Fruit fly (Drosophila melanogaster) whole organism, embryonic: Measurements from ENCODE around the gene CG5390.
A peak's percentile ranks its signal among the peaks of the same experiment; 100 is the strongest.

ENCODE experiments used
- Adf1 ChIP-seq: fragments of 200-800 bp; sonication (Bioruptor generic); IDR thresholded peaks from 2 replicates; pipeline ENCODE4 v1.3.6; 2022; ENCODE audit warnings: missing biosample characterization, missing genetic modification characterization
- Asciz ChIP-seq: fragments of 200-800 bp; sonication (Bioruptor generic); optimal IDR thresholded peaks from 2 replicates; lab custom pipeline; 2017; ENCODE audit warnings: missing biosample characterization, mild to moderate bottlenecking, missing genetic modification characterization, missing genetic modification reagents
- Bgb ChIP-seq: fragments of 200-800 bp; sonication (Bioruptor generic); IDR thresholded peaks from 2 replicates; pipeline ENCODE4 v1.3.6; 2022; ENCODE audit warnings: missing biosample characterization, missing genetic modification characterization; ENCODE audit not compliant: partially characterized antibody
- CG10979 ChIP-seq: fragments of 200-800 bp; sonication (Bioruptor generic); optimal IDR thresholded peaks from 2 replicates; lab custom pipeline; 2018; ENCODE audit warnings: missing biosample characterization, mild to moderate bottlenecking, missing genetic modification characterization, moderate library complexity
- CG11456 ChIP-seq: fragments of 200-800 bp; sonication (Bioruptor generic); IDR thresholded peaks from 3 replicates; pipeline ENCODE4 v1.3.6; 2022; ENCODE audit warnings: missing biosample characterization, missing genetic modification characterization
- CG13296 ChIP-seq: fragments of 200-800 bp; sonication (Bioruptor generic); optimal IDR thresholded peaks from 3 replicates; lab custom pipeline; 2018; ENCODE audit warnings: missing biosample characterization, mild to moderate bottlenecking, missing genetic modification characterization
- CG14965 ChIP-seq: fragments of 200-800 bp; sonication (Bioruptor generic); optimal IDR thresholded peaks from 2 replicates; lab custom pipeline; 2016; ENCODE audit warnings: missing biosample characterization, missing genetic modification characterization, borderline replicate concordance
- CG16813 ChIP-seq: fragments of 200-800 bp; sonication (Bioruptor generic); IDR thresholded peaks from 3 replicates; pipeline ENCODE4 v1.3.6; 2022; ENCODE audit warnings: missing biosample characterization, missing genetic modification characterization; ENCODE audit not compliant: partially characterized antibody
- CG2129 ChIP-seq: fragments of 200-800 bp; sonication (Bioruptor generic); IDR thresholded peaks from 2 replicates; pipeline ENCODE4 v1.3.6; 2022; ENCODE audit warnings: missing biosample characterization, missing genetic modification characterization; ENCODE audit not compliant: partially characterized antibody
- CG3065 ChIP-seq: fragments of 200-800 bp; sonication (Bioruptor generic); optimal IDR thresholded peaks from 2 replicates; lab custom pipeline; 2016; ENCODE audit warnings: missing biosample characterization, missing genetic modification characterization
- CG3995 ChIP-seq: fragments of 200-800 bp; sonication (Bioruptor generic); optimal IDR thresholded peaks from 3 replicates; lab custom pipeline; 2016; ENCODE audit warnings: missing biosample characterization, missing genetic modification characterization
- CG4282 ChIP-seq: fragments of 200-800 bp; sonication (Bioruptor generic); optimal IDR thresholded peaks from 2 replicates; lab custom pipeline; 2016; ENCODE audit warnings: missing biosample characterization, missing genetic modification characterization
- CG4707 ChIP-seq: fragments of 200-800 bp; sonication (Bioruptor generic); optimal IDR thresholded peaks from 2 replicates; lab custom pipeline; 2018; ENCODE audit warnings: missing biosample characterization, mild to moderate bottlenecking, missing genetic modification characterization, moderate library complexity
- CG6175 ChIP-seq: fragments of 200-800 bp; sonication (Bioruptor generic); IDR thresholded peaks from 3 replicates; pipeline ENCODE4 v1.3.6; 2022; ENCODE audit warnings: missing biosample characterization, missing genetic modification characterization
- CG6791 ChIP-seq: fragments of 200-800 bp; sonication (Bioruptor generic); IDR thresholded peaks from 3 replicates; pipeline ENCODE4 v1.3.6; 2022; ENCODE audit warnings: missing biosample characterization, missing genetic modification characterization; ENCODE audit not compliant: partially characterized antibody
- CG8478 ChIP-seq: fragments of >200 bp; optimal IDR thresholded peaks from 2 replicates; lab custom pipeline; 2018
- CG9215 ChIP-seq: fragments of 200-800 bp; sonication (Bioruptor generic); IDR thresholded peaks from 2 replicates; pipeline ENCODE4 v1.3.6; 2022; ENCODE audit warnings: missing biosample characterization, missing genetic modification characterization
- CG9876 ChIP-seq: fragments of 200-800 bp; sonication (Bioruptor generic); optimal IDR thresholded peaks from 2 replicates; lab custom pipeline; 2016; ENCODE audit warnings: missing biosample characterization, missing genetic modification characterization
- Doc3 ChIP-seq: fragments of 200-800 bp; sonication (Bioruptor generic); IDR thresholded peaks from 3 replicates; pipeline ENCODE4 v1.3.6; 2022; ENCODE audit warnings: missing biosample characterization, missing genetic modification characterization; ENCODE audit not compliant: partially characterized antibody
- E2f2 ChIP-seq: fragments of 200-800 bp; sonication (Bioruptor generic); IDR thresholded peaks from 2 replicates; pipeline ENCODE4 v1.3.6; 2022; ENCODE audit warnings: missing biosample characterization, missing genetic modification characterization
- ERR ChIP-seq: fragments of 200-800 bp; sonication (Bioruptor generic); optimal IDR thresholded peaks from 2 replicates; lab custom pipeline; 2016; ENCODE audit warnings: missing biosample characterization, missing genetic modification characterization
- Eip74EF ChIP-seq, 2 experiments: fragments of 200-800 bp in 1 of 2; fragments of >200 bp in 1 of 2; sonication (Bioruptor generic) in 1 of 2; optimal IDR thresholded peaks; 2 replicates each; lab custom pipeline; 2017 to 2019; ENCODE audit warnings: missing biosample characterization in 2 of 2, missing genetic modification characterization in 2 of 2, mild to moderate bottlenecking in 1 of 2, moderate library complexity in 1 of 2
- Elba2 ChIP-seq: fragments of 200-800 bp; sonication (Bioruptor generic); optimal IDR thresholded peaks from 3 replicates; lab custom pipeline; 2016; ENCODE audit warnings: missing biosample characterization, missing genetic modification characterization
- Ets97D ChIP-seq: fragments of 200-800 bp; sonication (Bioruptor generic); optimal IDR thresholded peaks from 3 replicates; lab custom pipeline; 2016; ENCODE audit warnings: missing biosample characterization, missing genetic modification characterization
- HHEX ChIP-seq: fragments of 200-800 bp; sonication (Bioruptor generic); optimal IDR thresholded peaks from 3 replicates; lab custom pipeline; 2017; ENCODE audit warnings: missing biosample characterization, mild to moderate bottlenecking, missing genetic modification characterization, missing genetic modification reagents
- Hand ChIP-seq: fragments of 200-800 bp; sonication (Bioruptor generic); optimal IDR thresholded peaks from 2 replicates; lab custom pipeline; 2017; ENCODE audit warnings: mild to moderate bottlenecking, missing biosample characterization, missing genetic modification reagents, missing genetic modification characterization
- Hr3 ChIP-seq: fragments of 200-800 bp; sonication (Bioruptor generic); optimal IDR thresholded peaks from 3 replicates; lab custom pipeline; 2016; ENCODE audit warnings: missing biosample characterization, missing genetic modification characterization
- Mad ChIP-seq: fragments of 200-800 bp; sonication (Bioruptor generic); optimal IDR thresholded peaks from 2 replicates; lab custom pipeline; 2016; ENCODE audit warnings: missing biosample characterization, missing genetic modification characterization
- Mes4 ChIP-seq: fragments of 200-800 bp; sonication (Bioruptor generic); optimal IDR thresholded peaks from 2 replicates; lab custom pipeline; 2016; ENCODE audit warnings: missing biosample characterization, missing genetic modification characterization
- NC2β ChIP-seq: fragments of 200-800 bp; sonication (Bioruptor generic); optimal IDR thresholded peaks from 2 replicates; lab custom pipeline; 2016; ENCODE audit warnings: missing biosample characterization, missing genetic modification characterization
- NFAT ChIP-seq: fragments of 200-800 bp; sonication (Bioruptor generic); IDR thresholded peaks from 2 replicates; pipeline ENCODE4 v1.3.6; 2022; ENCODE audit warnings: missing biosample characterization, missing genetic modification characterization
- Nf-YA ChIP-seq: fragments of 200-800 bp; sonication (Bioruptor generic); IDR thresholded peaks from 2 replicates; pipeline ENCODE4 v1.3.6; 2022; ENCODE audit warnings: missing biosample characterization, missing genetic modification characterization
- Nf-YC ChIP-seq: fragments of 200-800 bp; optimal IDR thresholded peaks from 3 replicates; lab custom pipeline; 2019; ENCODE audit warnings: missing biosample characterization, mild to moderate bottlenecking, missing genetic modification characterization, moderate library complexity
- Side ChIP-seq: fragments of 200-800 bp; sonication (Bioruptor generic); optimal IDR thresholded peaks from 2 replicates; lab custom pipeline; 2016; ENCODE audit warnings: missing biosample characterization, missing genetic modification characterization
- Sox102F ChIP-seq: fragments of 200-800 bp; sonication (Bioruptor generic); optimal IDR thresholded peaks from 2 replicates; lab custom pipeline; 2018; ENCODE audit warnings: missing biosample characterization, mild to moderate bottlenecking, missing genetic modification characterization, moderate library complexity
- Sry-β ChIP-seq: fragments of 200-800 bp; sonication (Bioruptor generic); optimal IDR thresholded peaks from 2 replicates; lab custom pipeline; 2018; ENCODE audit warnings: missing biosample characterization, mild to moderate bottlenecking, missing genetic modification characterization, moderate library complexity
- TFAM ChIP-seq: fragments of 200-800 bp; sonication (Bioruptor generic); optimal IDR thresholded peaks from 2 replicates; lab custom pipeline; 2017; ENCODE audit warnings: missing biosample characterization, missing genetic modification characterization, inconsistent platforms
- ara ChIP-seq: fragments of 200-800 bp; sonication (Bioruptor generic); IDR thresholded peaks from 2 replicates; pipeline ENCODE4 v1.3.6; 2022; ENCODE audit warnings: missing biosample characterization, missing genetic modification characterization
- bab2 ChIP-seq: fragments of 200-800 bp; sonication (Bioruptor generic); optimal IDR thresholded peaks from 2 replicates; lab custom pipeline; 2016; ENCODE audit warnings: missing biosample characterization, missing genetic modification characterization
- crol ChIP-seq: fragments of 200-800 bp; sonication (Bioruptor generic); IDR thresholded peaks from 2 replicates; pipeline ENCODE4 v1.3.6; 2022; ENCODE audit warnings: missing biosample characterization, missing genetic modification characterization
- esg ChIP-seq: fragments of 200-800 bp; sonication (Bioruptor generic); conservative IDR thresholded peaks from 2 replicates; pipeline ENCODE4 v1.3.6; 2022; ENCODE audit warnings: missing biosample characterization, missing genetic modification characterization
- eve ChIP-seq, 2 experiments: fragments of >200 bp; optimal IDR thresholded peaks; 2 replicates each; lab custom pipeline; 2017; ENCODE audit warnings: missing biosample characterization in 2 of 2, missing genetic modification characterization in 2 of 2
- grau ChIP-seq: fragments of 200-800 bp; optimal IDR thresholded peaks from 3 replicates; lab custom pipeline; 2019; ENCODE audit warnings: missing biosample characterization, mild to moderate bottlenecking, missing genetic modification characterization, moderate library complexity
- gt ChIP-seq: fragments of 200-800 bp; sonication (Bioruptor generic); IDR thresholded peaks from 2 replicates; pipeline ENCODE4 v1.3.6; 2022; ENCODE audit warnings: missing biosample characterization, missing genetic modification characterization
- inv ChIP-seq: fragments of 200-800 bp; sonication (Bioruptor generic); IDR thresholded peaks from 2 replicates; pipeline ENCODE4 v1.3.6; 2022; ENCODE audit warnings: missing biosample characterization, missing genetic modification characterization; ENCODE audit not compliant: partially characterized antibody
- jumu ChIP-seq: fragments of 200-800 bp; sonication (Bioruptor generic); optimal IDR thresholded peaks from 3 replicates; lab custom pipeline; 2016; ENCODE audit warnings: missing biosample characterization, missing genetic modification characterization
- mam ChIP-seq: fragments of 200-800 bp; sonication (Bioruptor generic); optimal IDR thresholded peaks from 3 replicates; lab custom pipeline; 2016; ENCODE audit warnings: missing biosample characterization, missing genetic modification characterization
- nerfin-1 ChIP-seq: fragments of 200-800 bp; sonication (Bioruptor generic); optimal IDR thresholded peaks from 3 replicates; lab custom pipeline; 2019; ENCODE audit warnings: missing biosample characterization, mild to moderate bottlenecking, missing genetic modification characterization, moderate library complexity
- pfk ChIP-seq: fragments of 200-800 bp; sonication (Bioruptor generic); optimal IDR thresholded peaks from 2 replicates; lab custom pipeline; 2018; ENCODE audit warnings: missing biosample characterization, mild to moderate bottlenecking, missing genetic modification characterization, moderate library complexity
- rib ChIP-seq: fragments of 200-800 bp; sonication (Bioruptor generic); IDR thresholded peaks from 2 replicates; pipeline ENCODE4 v1.3.6; 2022; ENCODE audit warnings: missing biosample characterization, missing genetic modification characterization
- row ChIP-seq: fragments of 200-800 bp; sonication (Bioruptor generic); IDR thresholded peaks from 3 replicates; pipeline ENCODE4 v1.3.6; 2022; ENCODE audit warnings: missing biosample characterization, missing genetic modification characterization
- zen ChIP-seq: fragments of 200-800 bp; sonication (Bioruptor generic); optimal IDR thresholded peaks from 3 replicates; lab custom pipeline; 2018; ENCODE audit warnings: missing biosample characterization, mild to moderate bottlenecking, missing genetic modification characterization, moderate library complexity

CG5390 gene

DNA sequence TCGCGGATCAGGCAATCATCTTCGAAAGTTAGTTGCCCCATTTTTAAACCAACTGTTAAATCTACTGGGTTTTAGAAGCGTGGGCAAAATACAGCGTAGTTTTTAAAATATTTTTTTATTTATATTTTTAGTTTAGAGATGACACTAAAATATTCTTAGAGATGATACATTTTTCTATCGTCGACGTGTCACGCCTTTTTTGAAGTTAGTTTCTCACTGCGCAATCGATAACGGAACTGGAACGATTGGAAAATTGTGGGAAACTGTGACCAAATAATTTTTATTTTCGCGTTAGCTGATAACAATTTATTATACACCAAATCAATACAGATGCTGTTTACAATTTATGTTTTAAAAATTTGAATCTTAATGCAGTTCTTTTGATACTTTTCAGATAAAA, 27.7 kb downstream of the CG5390 start, which contains the start of gene Utx (continued):
- TF ChIP-seq E2f2 (peak; percentile 79), CG10979 (no peak), grau (tag; lab: Kevin White, UChicago) (no peak), jumu (no peak), nerfin-1 (tag; lab: Kevin White, UChicago) (no peak), Nf-YC (tag; lab: Kevin White, UChicago) (no peak), Adf1 (GFP tag; lab: Robert Waterston, UW) (no peak), Bgb (GFP tag; lab: Robert Waterston, UW) (peak; percentile 88), esg (GFP tag; lab: Robert Waterston, UW) (no peak), bab2 (GFP tag; lab: Kevin White, UChicago) (no peak), NC2β (GFP tag; lab: Kevin White, UChicago) (no peak), Nf-YA (no peak), CG9876 (GFP tag; lab: Kevin White, UChicago) (no peak), Doc3 (GFP tag; lab: Robert Waterston, UW) (peak; percentile 79), Asciz (GFP tag; lab: Kevin White, UChicago) (no peak), CG13296 (GFP tag; lab: Kevin White, UChicago) (no peak), crol (GFP tag; lab: Robert Waterston, UW) (no peak), Hr3 (GFP tag; lab: Kevin White, UChicago) (no peak), row (peak; percentile 87), CG3995 (GFP tag; lab: Kevin White, UChicago) (peak; percentile 96), Side (no peak), CG6791 (GFP tag; lab: Robert Waterston, UW) (peak; percentile 91), eve (GFP tag; optimal IDR thresholded peaks at IDR 0.05; lab: Kevin White, UChicago) (no peak), CG14965 (no peak), Mad (GFP tag; lab: Kevin White, UChicago) (no peak), CG3065 (no peak), Hand (GFP tag; lab: Kevin White, UChicago) (no peak), HHEX (no peak), ERR (GFP tag; lab: Kevin White, UChicago) (no peak), CG8478 (no peak), Sry-β (GFP tag; lab: Kevin White, UChicago) (no peak), rib (GFP tag; lab: Robert Waterston, UW) (no peak), Sox102F (GFP tag; lab: Kevin White, UChicago) (no peak), zen (no peak), CG4707 (GFP tag; lab: Kevin White, UChicago) (no peak), Elba2 (GFP tag; lab: Kevin White, UChicago) (no peak), CG11456 (GFP tag; lab: Robert Waterston, UW) (no peak), ara (GFP tag; lab: Robert Waterston, UW) (no peak), CG6175 (GFP tag; lab: Robert Waterston, UW) (no peak), CG16813 (GFP tag; lab: Robert Waterston, UW) (peak; percentile 89), NFAT (GFP tag; lab: Robert Waterston, UW) (no peak), Ets97D (GFP tag; lab: Kevin White, UChicago) (peak; percentile 50), Mes4 (no peak), mam (peak; percentile 4), CG2129 (GFP tag; lab: Robert Waterston, UW) (peak; percentile 39; the same call in 1 of the 2 replicates), CG9215 (no peak), CG4282 (GFP tag; lab: Kevin White, UChicago) (no peak), TFAM (GFP tag; lab: Kevin White, UChicago) (no peak), gt (GFP tag; lab: Robert Waterston, UW) (no peak), Eip74EF (GFP tag; optimal IDR thresholded peaks at IDR 0.05; lab: Kevin White, UChicago) (no peak), inv (GFP tag; lab: Robert Waterston, UW) (peak; percentile 88), pfk (GFP tag; lab: Kevin White, UChicago) (peak; percentile 93)
